Fruit fly (Drosophila melanogaster) whole organism, embryonic: ENCODE data around the gene CG4404.

Source experiments
- BEAF-32 ChIP-seq: fragments of 200-800 bp; sonication (Bioruptor generic); optimal IDR thresholded peaks from 3 replicates; lab custom pipeline; 2017; ENCODE audit warnings: missing biosample characterization, missing genetic modification characterization, mild to moderate bottlenecking, moderate library complexity, missing genetic modification reagents
- CG11695 ChIP-seq: fragments of 200-800 bp; sonication (Bioruptor generic); IDR thresholded peaks from 3 replicates; pipeline ENCODE4 v1.3.6; 2022; ENCODE audit warnings: missing biosample characterization, missing genetic modification characterization
- CG13424 ChIP-seq: fragments of 200-800 bp; sonication (Bioruptor generic); optimal IDR thresholded peaks from 2 replicates; lab custom pipeline; 2019; ENCODE audit warnings: missing biosample characterization, mild to moderate bottlenecking, missing genetic modification characterization, moderate library complexity
- CG17186 ChIP-seq: fragments of 200-800 bp; sonication (Bioruptor generic); optimal IDR thresholded peaks from 3 replicates; lab custom pipeline; 2017; ENCODE audit warnings: missing biosample characterization, missing genetic modification reagents, missing genetic modification characterization
- CG17612 ChIP-seq: fragments of 200-800 bp; sonication (Bioruptor generic); IDR thresholded peaks from 2 replicates; pipeline ENCODE4 v1.3.6; 2022; ENCODE audit warnings: missing biosample characterization, missing genetic modification characterization
- CG2889 ChIP-seq: fragments of 200-800 bp; sonication (Bioruptor generic); IDR thresholded peaks from 3 replicates; pipeline ENCODE4 v1.3.6; 2022; ENCODE audit warnings: missing biosample characterization, missing genetic modification characterization
- CG34422 ChIP-seq: fragments of 200-800 bp; sonication (Bioruptor generic); IDR thresholded peaks from 3 replicates; pipeline ENCODE4 v1.3.6; 2022; ENCODE audit warnings: missing biosample characterization, missing genetic modification characterization
- CG3726 ChIP-seq: fragments of 200-800 bp; sonication (Bioruptor generic); IDR thresholded peaks from 3 replicates; pipeline ENCODE4, ENCODE4 v1.3.6; 2022; ENCODE audit warnings: missing biosample characterization, missing genetic modification characterization
- CG5953 ChIP-seq: fragments of 200-800 bp; sonication (Bioruptor generic); IDR thresholded peaks from 2 replicates; pipeline ENCODE4 v1.3.6; 2022; ENCODE audit warnings: missing biosample characterization, missing genetic modification characterization
- CG6813 ChIP-seq: fragments of 200-800 bp; sonication (Bioruptor generic); optimal IDR thresholded peaks from 2 replicates; lab custom pipeline; 2017; ENCODE audit warnings: missing biosample characterization, missing genetic modification characterization, mild to moderate bottlenecking, moderate library complexity, missing genetic modification reagents
- CG6854 ChIP-seq: fragments of 200-800 bp; sonication (Bioruptor generic); optimal IDR thresholded peaks from 3 replicates; lab custom pipeline; 2017; ENCODE audit warnings: missing biosample characterization, mild to moderate bottlenecking, missing genetic modification characterization
- CG8478 ChIP-seq: fragments of >200 bp; optimal IDR thresholded peaks from 2 replicates; lab custom pipeline; 2018
- CG8765 ChIP-seq: fragments of 200-800 bp; sonication (Bioruptor generic); IDR thresholded peaks from 2 replicates; pipeline ENCODE4 v1.3.6; 2022; ENCODE audit warnings: missing biosample characterization, missing genetic modification characterization
- CG9609 ChIP-seq: fragments of 200-800 bp; sonication (Bioruptor generic); optimal IDR thresholded peaks from 3 replicates; lab custom pipeline; 2016; ENCODE audit warnings: missing biosample characterization, missing genetic modification characterization
- D19B ChIP-seq: fragments of 200-800 bp; sonication (Bioruptor generic); optimal IDR thresholded peaks from 2 replicates; lab custom pipeline; 2017; ENCODE audit warnings: missing biosample characterization, mild to moderate bottlenecking, missing genetic modification characterization
- Ets97D ChIP-seq: fragments of 200-800 bp; sonication (Bioruptor generic); optimal IDR thresholded peaks from 3 replicates; lab custom pipeline; 2016; ENCODE audit warnings: missing biosample characterization, missing genetic modification characterization
- Fer1 ChIP-seq: fragments of 200-800 bp; sonication (Bioruptor generic); optimal IDR thresholded peaks from 2 replicates; lab custom pipeline; 2017; ENCODE audit warnings: missing biosample characterization, mild to moderate bottlenecking, missing genetic modification characterization
- H15 ChIP-seq: fragments of 200-800 bp; sonication (Bioruptor generic); IDR thresholded peaks from 3 replicates; pipeline ENCODE4 v1.3.6; 2022; ENCODE audit warnings: missing biosample characterization, missing genetic modification characterization
- H2.0 ChIP-seq: fragments of 200-800 bp; sonication (Bioruptor generic); IDR thresholded peaks from 2 replicates; pipeline ENCODE4 v1.3.6; 2022; ENCODE audit warnings: missing biosample characterization, missing genetic modification characterization
- Lpt ChIP-seq: fragments of >200 bp; optimal IDR thresholded peaks from 2 replicates; lab custom pipeline; 2018; ENCODE audit warnings: missing biosample characterization, missing genetic modification characterization
- MBD-R2 ChIP-seq: fragments of 200-800 bp; sonication (Bioruptor generic); IDR thresholded peaks from 2 replicates; pipeline ENCODE4 v1.3.6; 2022; ENCODE audit warnings: missing biosample characterization, missing genetic modification characterization
- MTF-1 ChIP-seq: fragments of 200-800 bp; sonication (Bioruptor generic); optimal IDR thresholded peaks from 2 replicates; lab custom pipeline; 2018; ENCODE audit warnings: missing biosample characterization, mild to moderate bottlenecking, missing genetic modification characterization, borderline replicate concordance
- NK7.1 ChIP-seq: fragments of 200-800 bp; sonication (Bioruptor generic); optimal IDR thresholded peaks from 3 replicates; lab custom pipeline; 2016; ENCODE audit warnings: missing biosample characterization, missing genetic modification characterization
- Spps ChIP-seq: fragments of 200-800 bp; sonication (Bioruptor generic); optimal IDR thresholded peaks from 2 replicates; lab custom pipeline; 2018; ENCODE audit warnings: missing biosample characterization, mild to moderate bottlenecking, missing genetic modification characterization
- Trl ChIP-seq, 3 experiments: fragments of >200 bp in 2 of 3; fragments of 200-800 bp in 1 of 3; sonication (Bioruptor generic) in 1 of 3; optimal IDR thresholded peaks; 2 replicates in 1 of 3; 3 replicates in 2 of 3; lab custom pipeline; 2016 to 2017; ENCODE audit warnings: missing biosample characterization in 1 of 3, missing genetic modification characterization in 1 of 3
- Xrp1 ChIP-seq: fragments of 200-800 bp; sonication (Bioruptor generic); IDR thresholded peaks from 2 replicates; pipeline ENCODE4 v1.3.6; 2022; ENCODE audit warnings: missing biosample characterization, missing genetic modification characterization
- ab ChIP-seq: fragments of 200-800 bp; sonication (Bioruptor generic); optimal IDR thresholded peaks from 2 replicates; lab custom pipeline; 2016; ENCODE audit warnings: missing biosample characterization, missing genetic modification characterization
- abd-A ChIP-seq: fragments of 200-800 bp; sonication (Bioruptor generic); optimal IDR thresholded peaks from 3 replicates; lab custom pipeline; 2019; ENCODE audit warnings: missing biosample characterization, mild to moderate bottlenecking, missing genetic modification characterization, moderate library complexity
- cg ChIP-seq: fragments of 200-800 bp; sonication (Bioruptor generic); optimal IDR thresholded peaks from 3 replicates; lab custom pipeline; 2019; ENCODE audit warnings: missing biosample characterization, mild to moderate bottlenecking, missing genetic modification characterization, moderate library complexity
- chinmo ChIP-seq: fragments of 200-800 bp; sonication (Bioruptor generic); IDR thresholded peaks from 4 replicates; pipeline ENCODE4 v1.3.6; 2022; ENCODE audit warnings: missing biosample characterization, missing genetic modification characterization; ENCODE audit not compliant: partially characterized antibody
- crol ChIP-seq: fragments of 200-800 bp; sonication (Bioruptor generic); IDR thresholded peaks from 2 replicates; pipeline ENCODE4 v1.3.6; 2022; ENCODE audit warnings: missing biosample characterization, missing genetic modification characterization
- danr ChIP-seq: fragments of 200-800 bp; sonication (Bioruptor generic); IDR thresholded peaks from 2 replicates; pipeline ENCODE4 v1.3.6; 2022; ENCODE audit warnings: missing biosample characterization, missing genetic modification characterization
- dati ChIP-seq: fragments of 200-800 bp; sonication (Bioruptor generic); IDR thresholded peaks from 2 replicates; pipeline ENCODE4 v1.3.6; 2022; ENCODE audit warnings: missing biosample characterization, missing genetic modification characterization
- dpn ChIP-seq, 2 experiments: fragments of 200-800 bp; sonication (Bioruptor generic); optimal IDR thresholded peaks; 3 replicates each; lab custom pipeline; 2016; ENCODE audit warnings: missing biosample characterization in 2 of 2, missing genetic modification characterization in 2 of 2
- dysf ChIP-seq: fragments of 200-800 bp; sonication (Bioruptor generic); IDR thresholded peaks from 3 replicates; pipeline ENCODE4 v1.3.6; 2022; ENCODE audit warnings: missing biosample characterization, missing genetic modification characterization
- ems ChIP-seq: fragments of 200-800 bp; sonication (Bioruptor generic); optimal IDR thresholded peaks from 3 replicates; lab custom pipeline; 2016; ENCODE audit warnings: missing biosample characterization, missing genetic modification characterization
- exex ChIP-seq: fragments of 200-800 bp; sonication (Bioruptor generic); optimal IDR thresholded peaks from 4 replicates; lab custom pipeline; 2018; ENCODE audit warnings: missing biosample characterization, mild to moderate bottlenecking, missing genetic modification characterization, moderate library complexity
- fd3F ChIP-seq: fragments of 200-800 bp; sonication (Bioruptor generic); optimal IDR thresholded peaks from 2 replicates; lab custom pipeline; 2018; ENCODE audit warnings: missing biosample characterization, mild to moderate bottlenecking, missing genetic modification characterization, moderate library complexity
- fu2 ChIP-seq: fragments of 200-800 bp; sonication (Bioruptor generic); optimal IDR thresholded peaks from 2 replicates; lab custom pipeline; 2016; ENCODE audit warnings: missing biosample characterization, missing genetic modification characterization
- gro ChIP-seq: fragments of 200-800 bp; sonication (Bioruptor generic); optimal IDR thresholded peaks from 2 replicates; lab custom pipeline; 2016; ENCODE audit warnings: missing biosample characterization, missing genetic modification characterization
- jing ChIP-seq: fragments of 200-800 bp; sonication (Bioruptor generic); optimal IDR thresholded peaks from 2 replicates; lab custom pipeline; 2018; ENCODE audit warnings: missing biosample characterization, mild to moderate bottlenecking, missing genetic modification characterization
- mld ChIP-seq: fragments of 200-800 bp; sonication (Bioruptor generic); IDR thresholded peaks from 3 replicates; pipeline ENCODE4 v1.3.6; 2022; ENCODE audit warnings: missing biosample characterization, missing genetic modification characterization; ENCODE audit not compliant: partially characterized antibody
- pan ChIP-seq, 4 experiments: fragments of >200 bp in 3 of 4; fragments of 200-800 bp in 1 of 4; sonication (Bioruptor generic) in 1 of 4; optimal IDR thresholded peaks in 3 of 4; IDR thresholded peaks in 1 of 4; 2 replicates each; pipeline versions ENCODE4 v1.3.6 to Lab custom; 2017 to 2022; ENCODE audit warnings: missing biosample characterization in 2 of 4, missing genetic modification characterization in 2 of 4, mixed read lengths in 1 of 4
- repo ChIP-seq: fragments of 200-800 bp; sonication (Bioruptor generic); optimal IDR thresholded peaks from 2 replicates; lab custom pipeline; 2016; ENCODE audit warnings: missing biosample characterization, missing genetic modification characterization
- rib ChIP-seq: fragments of 200-800 bp; sonication (Bioruptor generic); IDR thresholded peaks from 2 replicates; pipeline ENCODE4 v1.3.6; 2022; ENCODE audit warnings: missing biosample characterization, missing genetic modification characterization
- sim ChIP-seq: fragments of 200-800 bp; sonication (Bioruptor generic); IDR thresholded peaks from 2 replicates; pipeline ENCODE4 v1.3.6; 2022; ENCODE audit warnings: missing biosample characterization, missing genetic modification characterization
- tio ChIP-seq: fragments of 200-800 bp; sonication (Bioruptor generic); optimal IDR thresholded peaks from 2 replicates; lab custom pipeline; 2017; ENCODE audit warnings: missing biosample characterization, missing genetic modification characterization, inconsistent platforms
- unc-4 ChIP-seq: fragments of 200-800 bp; sonication (Bioruptor generic); IDR thresholded peaks from 2 replicates; pipeline ENCODE4 v1.3.6; 2022; ENCODE audit warnings: missing biosample characterization, missing genetic modification characterization; ENCODE audit not compliant: partially characterized antibody
- zf30C ChIP-seq: fragments of 200-800 bp; sonication (Bioruptor generic); optimal IDR thresholded peaks from 3 replicates; lab custom pipeline; 2018; ENCODE audit warnings: missing biosample characterization, mild to moderate bottlenecking, missing genetic modification characterization
- zfh2 ChIP-seq: fragments of 200-800 bp; sonication (Bioruptor generic); optimal IDR thresholded peaks from 2 replicates; lab custom pipeline; 2016; ENCODE audit warnings: missing biosample characterization, missing genetic modification characterization

CG4404 gene

dm6 chrX:12937825-12938520 lies 32.2 kb upstream of the CG4404 start (continued):
- no peak for TF ChIP-seq CG5953
- peak; percentile 26 for TF ChIP-seq exex (tag; lab: Kevin White, UChicago)
- no peak for TF ChIP-seq jing (GFP tag; lab: Kevin White, UChicago)
- no peak for TF ChIP-seq zfh2 (GFP tag; lab: Kevin White, UChicago)
- peak; percentile 78 for TF ChIP-seq zf30C
- no peak for TF ChIP-seq CG17186 (GFP tag; lab: Kevin White, UChicago)
- no peak for TF ChIP-seq ab (GFP tag; lab: Kevin White, UChicago)
- no peak for TF ChIP-seq H2.0 (GFP tag; lab: Robert Waterston, UW)
- no peak for TF ChIP-seq CG34422 (GFP tag; lab: Robert Waterston, UW)
- TF ChIP-seq Ets97D, result no peak
- TF ChIP-seq abd-A (tag; lab: Kevin White, UChicago), result peak; percentile 49
- peak; percentile 70 to 80 for TF ChIP-seq Trl (optimal IDR thresholded peaks at IDR 0.05; lab: Kevin White, UChicago)
- TF ChIP-seq Trl (GFP tag; optimal IDR thresholded peaks at IDR 0.05; lab: Kevin White, UChicago), result no peak
- no peak for TF ChIP-seq BEAF-32 (GFP tag; lab: Kevin White, UChicago)
- no peak for TF ChIP-seq unc-4 (GFP tag; lab: Robert Waterston, UW)
- TF ChIP-seq rib, result no peak
- TF ChIP-seq D19B, result no peak
- TF ChIP-seq chinmo (GFP tag; lab: Robert Waterston, UW), result 0 out of 4 replicates have a peak, but pooled peaks have one; percentile 56
- TF ChIP-seq pan (optimal IDR thresholded peaks at IDR 0.05; lab: Kevin White, UChicago), result no peak
- TF ChIP-seq pan (GFP tag; optimal IDR thresholded peaks at IDR 0.05 in 1 of 2, IDR thresholded peaks at IDR 0.05 in 1 of 2), result no peak
- TF ChIP-seq dysf (GFP tag; lab: Robert Waterston, UW), result peak; percentile 59; the same call in 2 of the 3 replicates
- no peak for TF ChIP-seq MBD-R2 (GFP tag; lab: Robert Waterston, UW)
- TF ChIP-seq fu2 (GFP tag; lab: Kevin White, UChicago), result no peak
- peak; percentile 64 for TF ChIP-seq Fer1
- TF ChIP-seq CG6854 (GFP tag; lab: Kevin White, UChicago), result peak; percentile 44
- TF ChIP-seq mld (GFP tag; lab: Robert Waterston, UW), result no peak
- no peak for TF ChIP-seq CG17612 (GFP tag; lab: Robert Waterston, UW)
- no peak for TF ChIP-seq MTF-1 (GFP tag; lab: Kevin White, UChicago)
- TF ChIP-seq ems (GFP tag; lab: Kevin White, UChicago), result no peak
- peak; percentile 89 for TF ChIP-seq cg (GFP tag; lab: Kevin White, UChicago)
- peak; percentile 66 for TF ChIP-seq CG13424 (tag; lab: Kevin White, UChicago)
- TF ChIP-seq CG8478 (lab: Kevin White, UChicago), result no peak
- TF ChIP-seq H15 (GFP tag; lab: Robert Waterston, UW), result no peak
- no peak for TF ChIP-seq repo (GFP tag; lab: Kevin White, UChicago)
- no peak for TF ChIP-seq Lpt (GFP tag; lab: Kevin White, UChicago)
- TF ChIP-seq crol, result peak; percentile 46; the same call in 1 of the 2 replicates
- no peak for TF ChIP-seq dpn (GFP tag; optimal IDR thresholded peaks at IDR 0.05; lab: Kevin White, UChicago)
- TF ChIP-seq Xrp1, result no peak
- no peak for TF ChIP-seq gro (GFP tag; lab: Kevin White, UChicago)
- TF ChIP-seq fd3F, result no peak
- no peak for TF ChIP-seq CG2889 (GFP tag; lab: Robert Waterston, UW)
- TF ChIP-seq NK7.1 (GFP tag; lab: Kevin White, UChicago), result no peak
- TF ChIP-seq Spps, result no peak
- no peak for TF ChIP-seq CG3726 (GFP tag; lab: Robert Waterston, UW)
- TF ChIP-seq dati (GFP tag; lab: Robert Waterston, UW), result no peak
- TF ChIP-seq CG9609, result no peak
- no peak for TF ChIP-seq tio (GFP tag; lab: Kevin White, UChicago)
- 0 out of 3 replicates have a peak, but pooled peaks have one; percentile 19 for TF ChIP-seq CG11695 (GFP tag; lab: Robert Waterston, UW)
- no peak for TF ChIP-seq danr (GFP tag; lab: Robert Waterston, UW)
- TF ChIP-seq CG8765, result no peak
- TF ChIP-seq sim (GFP tag; lab: Robert Waterston, UW), result no peak
- no peak for TF ChIP-seq CG6813 (GFP tag; lab: Kevin White, UChicago)
